Fruit fly (Drosophila melanogaster) whole organism, embryonic: Measurements from ENCODE around the gene CG14054.
A peak's percentile ranks its signal among the peaks of the same experiment; 100 is the strongest.

Experiments
- Awh ChIP-seq: fragments of 200-800 bp; sonication (Bioruptor generic); IDR thresholded peaks from 2 replicates; pipeline ENCODE4, ENCODE4 v1.3.6; 2022; ENCODE audit warnings: missing biosample characterization, missing genetic modification characterization
- BtbVII ChIP-seq: fragments of 200-800 bp; sonication (Bioruptor generic); optimal IDR thresholded peaks from 3 replicates; lab custom pipeline; 2017; ENCODE audit warnings: missing biosample characterization, mild to moderate bottlenecking, missing genetic modification characterization
- CG1024 ChIP-seq: fragments of 200-800 bp; sonication (Bioruptor generic); IDR thresholded peaks from 2 replicates; pipeline ENCODE4 v1.3.6; 2022; ENCODE audit warnings: missing biosample characterization, missing genetic modification characterization
- CG10543 ChIP-seq: fragments of 200-800 bp; sonication (Bioruptor generic); optimal IDR thresholded peaks from 3 replicates; lab custom pipeline; 2017; ENCODE audit warnings: missing biosample characterization, mild to moderate bottlenecking, missing genetic modification characterization, moderate library complexity
- CG10565 ChIP-seq: fragments of 200-800 bp; sonication (Bioruptor generic); optimal IDR thresholded peaks from 3 replicates; lab custom pipeline; 2016; ENCODE audit warnings: missing biosample characterization, mild to moderate bottlenecking, missing genetic modification characterization
- CG11247 ChIP-seq: fragments of 200-800 bp; sonication (Bioruptor generic); IDR thresholded peaks from 2 replicates; pipeline ENCODE4 v1.3.6; 2022; ENCODE audit warnings: missing biosample characterization, missing genetic modification characterization
- CG11504 ChIP-seq: fragments of 200-800 bp; sonication (Bioruptor generic); optimal IDR thresholded peaks from 3 replicates; lab custom pipeline; 2019; ENCODE audit warnings: missing biosample characterization, mild to moderate bottlenecking, missing genetic modification characterization, moderate library complexity
- CG12071 ChIP-seq: fragments of 200-800 bp; sonication (Bioruptor generic); optimal IDR thresholded peaks from 3 replicates; lab custom pipeline; 2018; ENCODE audit warnings: missing biosample characterization, mild to moderate bottlenecking, missing genetic modification characterization
- CG12659 ChIP-seq: fragments of 200-800 bp; sonication (Bioruptor generic); optimal IDR thresholded peaks from 3 replicates; lab custom pipeline; 2017; ENCODE audit warnings: mild to moderate bottlenecking, missing biosample characterization, missing genetic modification reagents, missing genetic modification characterization
- CG13894 ChIP-seq: fragments of 200-800 bp; sonication (Bioruptor generic); optimal IDR thresholded peaks from 3 replicates; lab custom pipeline; 2018; ENCODE audit warnings: missing biosample characterization, mild to moderate bottlenecking, missing genetic modification characterization, moderate library complexity
- CG14014 ChIP-seq: fragments of 200-800 bp; sonication (Bioruptor generic); IDR thresholded peaks from 2 replicates; pipeline ENCODE4 v1.3.6; 2022; ENCODE audit warnings: missing biosample characterization, missing genetic modification characterization
- CG1602 ChIP-seq: fragments of 200-800 bp; sonication (Bioruptor generic); optimal IDR thresholded peaks from 3 replicates; lab custom pipeline; 2016; ENCODE audit warnings: missing biosample characterization, missing genetic modification characterization
- CG17568 ChIP-seq: fragments of 200-800 bp; sonication (Bioruptor generic); optimal IDR thresholded peaks from 2 replicates; lab custom pipeline; 2018; ENCODE audit warnings: missing biosample characterization, mild to moderate bottlenecking, missing genetic modification characterization, moderate library complexity
- CG2199 ChIP-seq: fragments of 200-800 bp; sonication (Bioruptor generic); IDR thresholded peaks from 3 replicates; pipeline ENCODE4 v1.3.6; 2022; ENCODE audit warnings: missing biosample characterization, missing genetic modification characterization
- CG2202 ChIP-seq: fragments of 200-800 bp; sonication (Bioruptor generic); optimal IDR thresholded peaks from 2 replicates; lab custom pipeline; 2018; ENCODE audit warnings: missing biosample characterization, mild to moderate bottlenecking, missing genetic modification characterization
- CG2678 ChIP-seq: fragments of 200-800 bp; sonication (Bioruptor generic); optimal IDR thresholded peaks from 3 replicates; lab custom pipeline; 2019; ENCODE audit warnings: missing biosample characterization, mild to moderate bottlenecking, missing genetic modification characterization, moderate library complexity
- CG2712 ChIP-seq: fragments of 200-800 bp; optimal IDR thresholded peaks from 3 replicates; lab custom pipeline; 2019; ENCODE audit warnings: missing biosample characterization, mild to moderate bottlenecking, missing genetic modification characterization, moderate library complexity
- CG31441 ChIP-seq: fragments of 200-800 bp; sonication (Bioruptor generic); IDR thresholded peaks from 2 replicates; pipeline ENCODE4 v1.3.6; 2022; ENCODE audit warnings: missing biosample characterization, missing genetic modification characterization
- CG3163 ChIP-seq: fragments of 200-800 bp; sonication (Bioruptor generic); optimal IDR thresholded peaks from 3 replicates; lab custom pipeline; 2016; ENCODE audit warnings: missing biosample characterization, missing genetic modification characterization
- CG32767 ChIP-seq: fragments of 200-800 bp; sonication (Bioruptor generic); IDR thresholded peaks from 2 replicates; pipeline ENCODE4 v1.3.6; 2022; ENCODE audit warnings: missing biosample characterization, missing genetic modification characterization
- CG33213 ChIP-seq: fragments of 200-800 bp; sonication (Bioruptor generic); optimal IDR thresholded peaks from 3 replicates; lab custom pipeline; 2016; ENCODE audit warnings: missing biosample characterization, missing genetic modification characterization
- CG4282 ChIP-seq: fragments of 200-800 bp; sonication (Bioruptor generic); optimal IDR thresholded peaks from 2 replicates; lab custom pipeline; 2016; ENCODE audit warnings: missing biosample characterization, missing genetic modification characterization
- CG5953 ChIP-seq: fragments of 200-800 bp; sonication (Bioruptor generic); IDR thresholded peaks from 2 replicates; pipeline ENCODE4 v1.3.6; 2022; ENCODE audit warnings: missing biosample characterization, missing genetic modification characterization
- CG6765 ChIP-seq: fragments of 200-800 bp; sonication (Bioruptor generic); optimal IDR thresholded peaks from 3 replicates; lab custom pipeline; 2017; ENCODE audit warnings: missing biosample characterization, mild to moderate bottlenecking, missing genetic modification characterization
- CG7372 ChIP-seq: fragments of 200-800 bp; sonication (Bioruptor generic); IDR thresholded peaks from 2 replicates; pipeline ENCODE4 v1.3.6; 2022; ENCODE audit warnings: missing biosample characterization, missing genetic modification characterization
- Dad ChIP-seq: fragments of 200-800 bp; sonication (Bioruptor generic); optimal IDR thresholded peaks from 3 replicates; lab custom pipeline; 2016; ENCODE audit warnings: missing biosample characterization, missing genetic modification characterization
- Doc3 ChIP-seq: fragments of 200-800 bp; sonication (Bioruptor generic); IDR thresholded peaks from 3 replicates; pipeline ENCODE4 v1.3.6; 2022; ENCODE audit warnings: missing biosample characterization, missing genetic modification characterization; ENCODE audit not compliant: partially characterized antibody
- HmgD ChIP-seq: fragments of 200-800 bp; sonication (Bioruptor generic); optimal IDR thresholded peaks from 3 replicates; lab custom pipeline; 2016; ENCODE audit warnings: missing biosample characterization, missing genetic modification characterization
- Hmr ChIP-seq: fragments of 200-800 bp; sonication (Bioruptor generic); optimal IDR thresholded peaks from 3 replicates; lab custom pipeline; 2017; ENCODE audit warnings: mild to moderate bottlenecking, missing biosample characterization, missing genetic modification reagents, missing genetic modification characterization
- Hr78 ChIP-seq, 2 experiments: fragments of 200-800 bp in 1 of 2; fragments of >200 bp in 1 of 2; sonication (Bioruptor generic) in 1 of 2; optimal IDR thresholded peaks; 2 replicates each; lab custom pipeline; 2017 to 2019; ENCODE audit warnings: missing biosample characterization in 2 of 2, missing genetic modification characterization in 2 of 2, mild to moderate bottlenecking in 1 of 2, moderate library complexity in 1 of 2
- NfI ChIP-seq: fragments of 200-800 bp; sonication (Bioruptor generic); optimal IDR thresholded peaks from 3 replicates; lab custom pipeline; 2018; ENCODE audit warnings: missing biosample characterization, mild to moderate bottlenecking, missing genetic modification characterization, moderate library complexity
- Six4 ChIP-seq: fragments of 200-800 bp; sonication (Bioruptor generic); optimal IDR thresholded peaks from 2 replicates; lab custom pipeline; 2016; ENCODE audit warnings: missing biosample characterization, missing genetic modification characterization
- Trl ChIP-seq, 3 experiments: fragments of >200 bp in 2 of 3; fragments of 200-800 bp in 1 of 3; sonication (Bioruptor generic) in 1 of 3; optimal IDR thresholded peaks; 2 replicates in 1 of 3; 3 replicates in 2 of 3; lab custom pipeline; 2016 to 2017; ENCODE audit warnings: missing biosample characterization in 1 of 3, missing genetic modification characterization in 1 of 3
- ab ChIP-seq: fragments of 200-800 bp; sonication (Bioruptor generic); optimal IDR thresholded peaks from 2 replicates; lab custom pipeline; 2016; ENCODE audit warnings: missing biosample characterization, missing genetic modification characterization
- al ChIP-seq: fragments of 200-800 bp; sonication (Bioruptor generic); IDR thresholded peaks from 2 replicates; pipeline ENCODE4 v1.3.6; 2022; ENCODE audit warnings: missing biosample characterization, missing genetic modification characterization
- aop ChIP-seq: fragments of 200-800 bp; sonication (Bioruptor generic); IDR thresholded peaks from 2 replicates; pipeline ENCODE4 v1.3.6; 2022; ENCODE audit warnings: missing biosample characterization, missing genetic modification characterization
- bab2 ChIP-seq: fragments of 200-800 bp; sonication (Bioruptor generic); optimal IDR thresholded peaks from 2 replicates; lab custom pipeline; 2016; ENCODE audit warnings: missing biosample characterization, missing genetic modification characterization
- ci ChIP-seq: fragments of 200-800 bp; sonication (Bioruptor generic); IDR thresholded peaks from 3 replicates; pipeline ENCODE4 v1.3.6; 2022; ENCODE audit warnings: missing biosample characterization, missing genetic modification characterization
- disco-r ChIP-seq: fragments of 200-800 bp; sonication (Bioruptor generic); optimal IDR thresholded peaks from 2 replicates; lab custom pipeline; 2016; ENCODE audit warnings: missing biosample characterization, missing genetic modification characterization
- en ChIP-seq: fragments of 200-800 bp; sonication (Bioruptor generic); optimal IDR thresholded peaks from 2 replicates; lab custom pipeline; 2016; ENCODE audit warnings: missing biosample characterization, missing genetic modification characterization
- grau ChIP-seq: fragments of 200-800 bp; optimal IDR thresholded peaks from 3 replicates; lab custom pipeline; 2019; ENCODE audit warnings: missing biosample characterization, mild to moderate bottlenecking, missing genetic modification characterization, moderate library complexity
- ken ChIP-seq: fragments of 200-800 bp; sonication (Bioruptor generic); IDR thresholded peaks from 3 replicates; pipeline ENCODE4 v1.3.6; 2022; ENCODE audit warnings: missing biosample characterization, missing genetic modification characterization
- nau ChIP-seq: fragments of 200-800 bp; sonication (Bioruptor generic); optimal IDR thresholded peaks from 3 replicates; lab custom pipeline; 2017; ENCODE audit warnings: missing biosample characterization, mild to moderate bottlenecking, missing genetic modification characterization, missing genetic modification reagents
- nerfin-2 ChIP-seq: fragments of 200-800 bp; sonication (Bioruptor generic); IDR thresholded peaks from 2 replicates; pipeline ENCODE4 v1.3.6; 2022; ENCODE audit warnings: missing biosample characterization, missing genetic modification characterization; ENCODE audit not compliant: partially characterized antibody
- p53 ChIP-seq: fragments of 200-800 bp; sonication (Bioruptor generic); optimal IDR thresholded peaks from 2 replicates; lab custom pipeline; 2016; ENCODE audit warnings: missing biosample characterization, missing genetic modification characterization
- pros ChIP-seq: fragments of 200-800 bp; sonication (Bioruptor generic); optimal IDR thresholded peaks from 3 replicates; lab custom pipeline; 2019; ENCODE audit warnings: missing biosample characterization, mild to moderate bottlenecking, missing genetic modification characterization, moderate library complexity
- sisA ChIP-seq: fragments of 200-800 bp; sonication (Bioruptor generic); IDR thresholded peaks from 2 replicates; pipeline ENCODE4 v1.3.6; 2022; ENCODE audit warnings: missing biosample characterization, missing genetic modification characterization
- tgo ChIP-seq: fragments of 200-800 bp; sonication (Bioruptor generic); IDR thresholded peaks from 3 replicates; pipeline ENCODE4 v1.3.6; 2022; ENCODE audit warnings: missing biosample characterization, missing genetic modification characterization
- trh ChIP-seq: fragments of 200-800 bp; sonication (Bioruptor generic); optimal IDR thresholded peaks from 2 replicates; lab custom pipeline; 2016; ENCODE audit warnings: missing biosample characterization, missing genetic modification characterization
- tx ChIP-seq: fragments of 200-800 bp; sonication (Bioruptor generic); optimal IDR thresholded peaks from 2 replicates; lab custom pipeline; 2016; ENCODE audit warnings: missing biosample characterization, missing genetic modification characterization
- zen ChIP-seq: fragments of 200-800 bp; sonication (Bioruptor generic); optimal IDR thresholded peaks from 3 replicates; lab custom pipeline; 2018; ENCODE audit warnings: missing biosample characterization, mild to moderate bottlenecking, missing genetic modification characterization, moderate library complexity
- zen2 ChIP-seq: fragments of 200-800 bp; sonication (Bioruptor generic); IDR thresholded peaks from 3 replicates; pipeline ENCODE4 v1.3.6; 2022; ENCODE audit warnings: missing biosample characterization, missing genetic modification characterization; ENCODE audit not compliant: partially characterized antibody

Gene CG14054

DNA sequence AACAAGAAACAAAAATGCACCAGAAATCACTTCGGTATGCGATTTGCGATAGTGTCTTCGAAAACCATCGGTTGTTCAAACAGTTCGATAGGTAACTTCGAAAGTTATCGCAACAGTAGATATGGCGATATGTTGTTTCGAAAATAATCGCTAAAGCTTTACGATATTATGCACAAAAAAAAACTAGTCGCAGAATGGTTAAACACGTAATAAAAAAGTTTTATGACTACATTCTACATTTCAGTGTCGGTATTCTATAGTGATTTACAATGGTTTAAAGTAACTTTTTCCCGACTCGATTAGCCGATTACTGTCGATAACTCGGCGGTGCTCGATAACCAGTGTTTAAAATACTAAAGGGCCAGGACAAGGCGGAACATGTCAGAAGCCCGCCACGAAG is 1.1 kb downstream of the CG14054 start, which contains the start of gene CG4281 (continued):
- TF ChIP-seq CG32767 (no peak), Hr78 (GFP tag; optimal IDR thresholded peaks at IDR 0.05; lab: Kevin White, UChicago) (no peak), bab2 (GFP tag; lab: Kevin White, UChicago) (no peak), CG14014 (GFP tag; lab: Robert Waterston, UW) (no peak), Six4 (GFP tag; lab: Kevin White, UChicago) (no peak), sisA (GFP tag; lab: Robert Waterston, UW) (no peak), tx (GFP tag; lab: Kevin White, UChicago) (no peak), CG10543 (GFP tag; lab: Kevin White, UChicago) (no peak), grau (tag; lab: Kevin White, UChicago) (no peak), Trl (optimal IDR thresholded peaks at IDR 0.05; lab: Kevin White, UChicago) (no peak), Trl (GFP tag; optimal IDR thresholded peaks at IDR 0.05; lab: Kevin White, UChicago) (no peak), Hmr (GFP tag; lab: Kevin White, UChicago) (no peak), BtbVII (GFP tag; lab: Kevin White, UChicago) (no peak), CG2678 (tag; lab: Kevin White, UChicago) (peak; percentile 4), CG1602 (GFP tag; lab: Kevin White, UChicago) (no peak), CG3163 (GFP tag; lab: Kevin White, UChicago) (no peak), CG12659 (GFP tag; lab: Kevin White, UChicago) (peak; percentile 40), nerfin-2 (peak; percentile 80), zen (tag; lab: Kevin White, UChicago) (no peak), en (no peak), CG6765 (no peak), CG2199 (GFP tag; lab: Robert Waterston, UW) (no peak), CG2202 (tag; lab: Kevin White, UChicago) (no peak), CG12071 (GFP tag; lab: Kevin White, UChicago) (no peak), CG7372 (GFP tag; lab: Robert Waterston, UW) (no peak), CG11504 (no peak), CG13894 (tag; lab: Kevin White, UChicago) (peak; percentile 2), nau (no peak), CG33213 (GFP tag; lab: Kevin White, UChicago) (no peak), CG1024 (GFP tag; lab: Robert Waterston, UW) (no peak), Doc3 (GFP tag; lab: Robert Waterston, UW) (peak; percentile 95), CG31441 (GFP tag; lab: Robert Waterston, UW) (0 out of 2 replicates have a peak, but pooled peaks have one; percentile 21), CG10565 (GFP tag; lab: Kevin White, UChicago) (no peak), disco-r (GFP tag; lab: Kevin White, UChicago) (no peak), p53 (GFP tag; lab: Kevin White, UChicago) (peak; percentile 74), CG2712 (tag; lab: Kevin White, UChicago) (peak; percentile 22), CG17568 (no peak), Awh (GFP tag; lab: Robert Waterston, UW) (no peak), pros (GFP tag; lab: Kevin White, UChicago) (no peak), ci (GFP tag; lab: Robert Waterston, UW) (no peak), al (no peak), CG4282 (GFP tag; lab: Kevin White, UChicago) (no peak), tgo (GFP tag; lab: Robert Waterston, UW) (no peak), HmgD (GFP tag; lab: Kevin White, UChicago) (no peak), Dad (no peak), aop (GFP tag; lab: Robert Waterston, UW) (no peak), zen2 (GFP tag; lab: Robert Waterston, UW) (peak; percentile 95), ab (GFP tag; lab: Kevin White, UChicago) (no peak), NfI (GFP tag; lab: Kevin White, UChicago) (no peak), ken (no peak), trh (GFP tag; lab: Kevin White, UChicago) (no peak), CG11247 (GFP tag; lab: Robert Waterston, UW) (no peak), CG5953 (GFP tag; lab: Robert Waterston, UW) (no peak)
